Worm (Caenorhabditis elegans): ENCODE results near the gene F48G7.8.

ce11 chrV:655823-656222 lies 28.3 kb upstream of the F48G7.8 start, which contains the start of gene srh-245:
- TF ChIP-seq nfya-1 (tag; optimal IDR thresholded peaks at IDR 0.05; ENCODE audit: insufficient read depth) (no peak), ztf-4 (tag; optimal IDR thresholded peaks at IDR 0.05) (no peak), nhr-12 (tag; optimal IDR thresholded peaks at IDR 0.05) (no peak)

All from whole organism, L3 larva.